Worm (Caenorhabditis elegans): ENCODE results near the gene fipr-2.

DNA sequence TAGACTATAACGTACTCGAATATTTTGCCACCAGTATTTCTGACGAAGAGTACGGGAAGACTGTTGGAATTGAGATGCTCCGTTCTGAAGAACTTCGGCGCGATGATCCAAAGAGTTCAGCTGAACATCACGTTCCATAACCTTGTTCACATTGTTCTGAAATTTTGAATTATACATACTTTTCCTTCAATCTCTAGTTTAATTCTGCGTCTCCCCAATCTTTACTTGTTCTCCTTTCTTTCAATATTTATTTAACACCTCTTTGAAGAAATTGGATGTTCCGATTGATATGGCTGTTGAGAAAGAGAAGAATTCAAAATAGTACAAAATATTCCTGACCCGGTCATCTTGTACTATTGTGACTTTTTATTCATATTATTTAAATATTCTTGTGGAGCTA lies 20.3 kb upstream of the fipr-2 start, which contains the start of gene F23H12.3:
- TF ChIP-seq W03F9.2 (tag; optimal IDR thresholded peaks at IDR 0.05) (no peak), him-1 (tag; optimal IDR thresholded peaks at IDR 0.05) (no peak)
